Worm (Caenorhabditis elegans) whole organism, late embryonic: Measurements from ENCODE around the gene T08B6.4.

Source experiments
- ceh-18 ChIP-seq: sonication (generic microtip); optimal IDR thresholded peaks from 2 replicates; lab custom pipeline; 2016; ENCODE audit warnings: missing genetic modification characterization, missing compliant biosample characterization
- ceh-30 ChIP-seq: fragments of 150-350 bp; optimal IDR thresholded peaks from 2 replicates; lab custom pipeline; 2014; ENCODE audit warnings: missing biosample characterization, missing genetic modification characterization
- fkh-10 ChIP-seq: fragments of 150-350 bp; optimal IDR thresholded peaks from 2 replicates; lab custom pipeline; 2014; ENCODE audit warnings: missing biosample characterization, missing genetic modification reagents, missing genetic modification characterization
- madf-2 ChIP-seq: sonication (generic microtip); optimal IDR thresholded peaks from 2 replicates; lab custom pipeline; 2017; ENCODE audit warnings: missing genetic modification characterization, missing compliant biosample characterization
- nfya-1 ChIP-seq: sonication (generic microtip); optimal IDR thresholded peaks from 2 replicates; lab custom pipeline; 2017; ENCODE audit warnings: missing genetic modification characterization, mild to moderate bottlenecking, missing compliant biosample characterization, antibody characterized with exemption, moderate library complexity
- nhr-11 ChIP-seq: fragments of 150-350 bp; optimal IDR thresholded peaks from 2 replicates; lab custom pipeline; 2014; ENCODE audit warnings: missing biosample characterization, missing genetic modification characterization
- pha-4 ChIP-seq: fragments of 150-350 bp; optimal IDR thresholded peaks from 2 replicates; lab custom pipeline; 2018; ENCODE audit warnings: missing biosample characterization, missing genetic modification reagents, missing genetic modification characterization
- pros-1 ChIP-seq: fragments of 150-350 bp; optimal IDR thresholded peaks from 2 replicates; lab custom pipeline; 2014; ENCODE audit warnings: missing biosample characterization, missing genetic modification reagents, missing genetic modification characterization
- tbx-2 ChIP-seq: sonication (generic microtip); optimal IDR thresholded peaks from 2 replicates; lab custom pipeline; 2016; ENCODE audit warnings: missing genetic modification characterization, missing compliant biosample characterization

ce11 chrIV:4870546-4870945 lies 34.9 kb upstream of the T08B6.4 start, which contains the start of gene str-175:
- TF ChIP-seq fkh-10 (GFP tag; lab: Kevin White, UChicago) (no peak), pros-1 (no peak), nhr-11 (tag; lab: Kevin White, UChicago) (no peak), ceh-18 (tag; lab: Kevin White, UChicago) (no peak), tbx-2 (tag; lab: Kevin White, UChicago) (no peak), nfya-1 (tag; lab: Kevin White, UChicago) (no peak), ceh-30 (no peak), pha-4 (no peak), madf-2 (tag; lab: Kevin White, UChicago) (no peak)
